Worm (Caenorhabditis elegans) whole organism, L4 larva: ENCODE data around the gene clec-171.
A peak's percentile ranks its signal among the peaks of the same experiment; 100 is the strongest.

Experiments used
- F37D6.2 ChIP-seq: sonication (generic microtip); optimal IDR thresholded peaks from 2 replicates; lab custom pipeline; 2016; ENCODE audit warnings: mild to moderate bottlenecking, missing genetic modification characterization, missing compliant biosample characterization
- F44E2.7 ChIP-seq: fragments of 200-800 bp; sonication (Bioruptor generic); IDR thresholded peaks from 2 replicates; pipeline ENCODE4 v2.1.2; 2022; ENCODE audit warnings: missing genetic modification characterization, missing compliant biosample characterization
- F49E8.2 ChIP-seq: sonication (generic microtip); optimal IDR thresholded peaks from 2 replicates; lab custom pipeline; 2016; ENCODE audit warnings: missing compliant biosample characterization, mild to moderate bottlenecking, missing genetic modification characterization, borderline replicate concordance
- T20F7.1 ChIP-seq: fragments of 200-800 bp; sonication (Bioruptor generic); optimal IDR thresholded peaks from 2 replicates; lab custom pipeline; 2018; ENCODE audit warnings: mild to moderate bottlenecking, missing genetic modification characterization, missing compliant biosample characterization
- Y105C5A.15 ChIP-seq: fragments of 200-800 bp; sonication (Bioruptor generic); IDR thresholded peaks from 2 replicates; pipeline ENCODE4 v1.3.6; 2022; ENCODE audit warnings: missing genetic modification characterization, missing compliant biosample characterization
- Y75B8A.6 ChIP-seq: fragments of 200-800 bp; sonication (Bioruptor generic); IDR thresholded peaks from 2 replicates; pipeline ENCODE4 v1.3.6; 2022; ENCODE audit warnings: missing genetic modification reagents, missing genetic modification characterization, missing compliant biosample characterization
- ZK337.2 ChIP-seq: fragments of 200-800 bp; sonication (Bioruptor generic); IDR thresholded peaks from 2 replicates; pipeline ENCODE4 v1.3.6; 2022; ENCODE audit warnings: missing genetic modification reagents, missing genetic modification characterization, missing compliant biosample characterization
- ZK546.5 ChIP-seq, 2 experiments: sonication (generic microtip); optimal IDR thresholded peaks; 2 replicates each; lab custom pipeline; 2017; ENCODE audit warnings: missing biosample characterization in 2 of 2, missing genetic modification characterization in 2 of 2
- arid-1 ChIP-seq: fragments of 200-800 bp; sonication (Bioruptor generic); conservative IDR thresholded peaks from 2 replicates; pipeline ENCODE4 v1.3.6; 2022; ENCODE audit warnings: missing genetic modification reagents, missing genetic modification characterization, missing compliant biosample characterization
- attf-4 ChIP-seq: sonication (generic microtip); optimal IDR thresholded peaks from 3 replicates; lab custom pipeline; 2017; ENCODE audit warnings: missing biosample characterization, missing genetic modification characterization
- ceh-28 ChIP-seq: fragments of 150-350 bp; optimal IDR thresholded peaks from 2 replicates; lab custom pipeline; 2014; ENCODE audit warnings: missing biosample characterization, missing genetic modification reagents, missing genetic modification characterization
- ceh-44 ChIP-seq: fragments of 200-800 bp; sonication (Bioruptor generic); IDR thresholded peaks from 2 replicates; pipeline ENCODE4 v1.3.6; 2022; ENCODE audit warnings: missing genetic modification reagents, missing genetic modification characterization, missing compliant biosample characterization
- ceh-82 ChIP-seq: sonication (generic microtip); optimal IDR thresholded peaks from 2 replicates; lab custom pipeline; 2017; ENCODE audit warnings: missing biosample characterization, missing genetic modification characterization
- ces-1 ChIP-seq: fragments of 150-350 bp; sonication (generic microtip); optimal IDR thresholded peaks from 4 replicates; lab custom pipeline; 2014; ENCODE audit warnings: missing biosample characterization, missing genetic modification reagents, missing genetic modification characterization
- cey-2 ChIP-seq: sonication (generic microtip); optimal IDR thresholded peaks from 3 replicates; lab custom pipeline; 2017; ENCODE audit warnings: missing genetic modification characterization, mild to moderate bottlenecking, missing compliant biosample characterization, antibody characterized with exemption, borderline replicate concordance; ENCODE audit not compliant: insufficient read depth
- daf-12 ChIP-seq: fragments of 150-350 bp; optimal IDR thresholded peaks from 2 replicates; lab custom pipeline; 2014; ENCODE audit warnings: missing biosample characterization, missing genetic modification reagents, missing genetic modification characterization
- daf-16 ChIP-seq, 3 experiments: sonication (generic microtip); optimal IDR thresholded peaks; 2 replicates each; lab custom pipeline; 2016 to 2017; ENCODE audit warnings: missing genetic modification characterization in 3 of 3, missing genetic modification reagents in 3 of 3, mild to moderate bottlenecking in 2 of 3, missing compliant biosample characterization in 2 of 3, missing biosample characterization in 1 of 3, moderate library complexity in 1 of 3
- daf-19 ChIP-seq: fragments of 200-800 bp; sonication (Bioruptor generic); conservative IDR thresholded peaks from 2 replicates; pipeline ENCODE4 v1.3.6; 2022; ENCODE audit warnings: missing genetic modification characterization, missing compliant biosample characterization
- dmd-8 ChIP-seq: fragments of 200-800 bp; sonication (Bioruptor generic); IDR thresholded peaks from 2 replicates; pipeline ENCODE4 v1.3.6; 2022; ENCODE audit warnings: missing genetic modification characterization, missing compliant biosample characterization
- dmd-9 ChIP-seq: fragments of 200-800 bp; sonication (Bioruptor generic); IDR thresholded peaks from 2 replicates; pipeline ENCODE4 v1.3.6; 2022; ENCODE audit warnings: missing genetic modification reagents, missing genetic modification characterization, missing compliant biosample characterization
- dpl-1 ChIP-seq: fragments of 150-350 bp; optimal IDR thresholded peaks from 2 replicates; lab custom pipeline; 2014; ENCODE audit warnings: missing biosample characterization, missing genetic modification reagents, missing genetic modification characterization
- duxl-1 ChIP-seq: sonication (generic microtip); optimal IDR thresholded peaks from 2 replicates; lab custom pipeline; 2016; ENCODE audit warnings: mild to moderate bottlenecking, missing genetic modification characterization, moderate library complexity, missing compliant biosample characterization; ENCODE audit not compliant: poor library complexity
- dve-1 ChIP-seq: sonication (generic microtip); optimal IDR thresholded peaks from 2 replicates; lab custom pipeline; 2017; ENCODE audit warnings: antibody characterized with exemption, mild to moderate bottlenecking, missing genetic modification characterization, missing compliant biosample characterization; ENCODE audit not compliant: insufficient read depth
- hif-1 ChIP-seq, 2 experiments: sonication (generic microtip); optimal IDR thresholded peaks; 2 replicates each; lab custom pipeline; 2016 to 2017; ENCODE audit warnings: missing compliant biosample characterization in 2 of 2, missing genetic modification characterization in 2 of 2, missing genetic modification reagents in 2 of 2, missing genotype in 2 of 2, mild to moderate bottlenecking in 1 of 2
- hlh-30 ChIP-seq: sonication (generic microtip); optimal IDR thresholded peaks from 2 replicates; lab custom pipeline; 2017; ENCODE audit warnings: antibody characterized with exemption, mild to moderate bottlenecking, missing genetic modification characterization, missing compliant biosample characterization; ENCODE audit not compliant: insufficient read depth
- jun-1 ChIP-seq: fragments of 150-350 bp; optimal IDR thresholded peaks from 2 replicates; lab custom pipeline; 2014; ENCODE audit warnings: missing biosample characterization, missing genetic modification reagents, missing genetic modification characterization
- lin-1 ChIP-seq: fragments of 200-800 bp; sonication (Bioruptor generic); IDR thresholded peaks from 2 replicates; pipeline ENCODE4 v1.3.6; 2022; ENCODE audit warnings: missing genetic modification reagents, missing genetic modification characterization, missing compliant biosample characterization
- lin-38 ChIP-seq: fragments of 200-800 bp; sonication (Bioruptor generic); IDR thresholded peaks from 2 replicates; pipeline ENCODE4 v1.3.6; 2022; ENCODE audit warnings: missing genetic modification reagents, missing genetic modification characterization, missing compliant biosample characterization
- lir-3 ChIP-seq: sonication (generic microtip); optimal IDR thresholded peaks from 2 replicates; lab custom pipeline; 2016; ENCODE audit warnings: mild to moderate bottlenecking, missing genetic modification characterization, missing compliant biosample characterization
- madf-5 ChIP-seq, 2 experiments: fragments of 200-800 bp; sonication (Bioruptor generic); IDR thresholded peaks; 2 replicates each; pipeline ENCODE4 v1.3.6; 2022; ENCODE audit warnings: missing compliant biosample characterization in 2 of 2, missing genetic modification characterization in 2 of 2
- mdl-1 ChIP-seq, 2 experiments: fragments of 150-350 bp in 1 of 2; sonication (generic microtip) in 1 of 2; optimal IDR thresholded peaks; 2 replicates each; lab custom pipeline; 2014 to 2017; ENCODE audit warnings: missing biosample characterization in 2 of 2, missing genetic modification characterization in 2 of 2
- mdt-29 ChIP-seq: fragments of 200-800 bp; sonication (Bioruptor generic); IDR thresholded peaks from 2 replicates; pipeline ENCODE4 v1.3.6; 2022; ENCODE audit warnings: missing genetic modification reagents, missing genetic modification characterization, missing compliant biosample characterization
- nhr-10 ChIP-seq: fragments of 150-350 bp; optimal IDR thresholded peaks from 2 replicates; lab custom pipeline; 2014; ENCODE audit warnings: missing biosample characterization, missing genetic modification characterization
- nhr-102 ChIP-seq: sonication (generic microtip); optimal IDR thresholded peaks from 2 replicates; lab custom pipeline; 2016; ENCODE audit warnings: mild to moderate bottlenecking, missing genetic modification characterization, moderate library complexity, missing compliant biosample characterization
- nhr-11 ChIP-seq: fragments of 150-350 bp; optimal IDR thresholded peaks from 2 replicates; lab custom pipeline; 2014; ENCODE audit warnings: missing biosample characterization, missing genetic modification characterization
- nhr-42 ChIP-seq: fragments of 200-800 bp; sonication (Bioruptor generic); IDR thresholded peaks from 2 replicates; pipeline ENCODE4 v1.3.6; 2022; ENCODE audit warnings: missing genetic modification characterization, missing compliant biosample characterization
- nhr-6 ChIP-seq: fragments of 150-350 bp; optimal IDR thresholded peaks from 2 replicates; lab custom pipeline; 2014; ENCODE audit warnings: missing biosample characterization, missing genetic modification characterization
- nhr-76 ChIP-seq: fragments of 150-350 bp; optimal IDR thresholded peaks from 2 replicates; lab custom pipeline; 2014; ENCODE audit warnings: missing biosample characterization, missing genetic modification characterization
- pha-4 ChIP-seq, 2 experiments: fragments of 150-350 bp in 1 of 2; fragments of 200-800 bp in 1 of 2; sonication (Bioruptor generic) in 1 of 2; IDR thresholded peaks in 1 of 2; optimal IDR thresholded peaks in 1 of 2; 2 replicates each; pipeline versions ENCODE4 v1.3.6 to Lab custom; 2014 to 2022; ENCODE audit warnings: missing genetic modification characterization in 2 of 2, missing genetic modification reagents in 2 of 2, missing biosample characterization in 1 of 2, missing compliant biosample characterization in 1 of 2
- saeg-2 ChIP-seq: fragments of 200-800 bp; sonication (Bioruptor generic); IDR thresholded peaks from 2 replicates; pipeline ENCODE4 v1.3.6; 2022; ENCODE audit warnings: missing genetic modification reagents, missing genetic modification characterization, missing compliant biosample characterization
- sdz-12 ChIP-seq: fragments of 200-800 bp; sonication (Bioruptor generic); optimal IDR thresholded peaks from 2 replicates; lab custom pipeline; 2018; ENCODE audit warnings: mild to moderate bottlenecking, missing genetic modification characterization, missing compliant biosample characterization
- set-16 ChIP-seq: fragments of 200-800 bp; sonication (Bioruptor generic); IDR thresholded peaks from 2 replicates; pipeline ENCODE4 v1.3.6; 2022; ENCODE audit warnings: missing genetic modification reagents, missing genetic modification characterization, missing compliant biosample characterization
- skn-1 ChIP-seq: fragments of 150-350 bp; optimal IDR thresholded peaks from 2 replicates; lab custom pipeline; 2014; ENCODE audit warnings: missing biosample characterization, missing genetic modification characterization
- snpc-1.2 ChIP-seq: fragments of 200-800 bp; sonication (Bioruptor generic); IDR thresholded peaks from 2 replicates; pipeline ENCODE4 v1.3.6; 2022; ENCODE audit warnings: missing genetic modification reagents, missing genetic modification characterization, missing compliant biosample characterization
- snpc-4 ChIP-seq: fragments of 150-350 bp; optimal IDR thresholded peaks from 2 replicates; lab custom pipeline; 2014; ENCODE audit warnings: missing biosample characterization, missing genetic modification characterization
- tag-97 ChIP-seq: fragments of 200-800 bp; sonication (Bioruptor generic); IDR thresholded peaks from 2 replicates; pipeline ENCODE4 v1.3.6; 2022; ENCODE audit warnings: missing genetic modification characterization, missing compliant biosample characterization
- unc-130 ChIP-seq: sonication (generic microtip); optimal IDR thresholded peaks from 2 replicates; lab custom pipeline; 2016; ENCODE audit warnings: missing genetic modification reagents, missing genetic modification characterization, missing compliant biosample characterization
- zag-1 ChIP-seq: fragments of 150-350 bp; optimal IDR thresholded peaks from 2 replicates; lab custom pipeline; 2014; ENCODE audit warnings: missing biosample characterization, missing genetic modification characterization
- zip-11 ChIP-seq: fragments of 200-800 bp; sonication (Bioruptor generic); IDR thresholded peaks from 2 replicates; pipeline ENCODE4 v1.3.6; 2022; ENCODE audit warnings: missing genetic modification characterization, missing compliant biosample characterization
- ztf-11 ChIP-seq: fragments of 150-350 bp; optimal IDR thresholded peaks from 2 replicates; lab custom pipeline; 2014; ENCODE audit warnings: missing biosample characterization, missing genetic modification characterization

clec-171 gene

DNA sequence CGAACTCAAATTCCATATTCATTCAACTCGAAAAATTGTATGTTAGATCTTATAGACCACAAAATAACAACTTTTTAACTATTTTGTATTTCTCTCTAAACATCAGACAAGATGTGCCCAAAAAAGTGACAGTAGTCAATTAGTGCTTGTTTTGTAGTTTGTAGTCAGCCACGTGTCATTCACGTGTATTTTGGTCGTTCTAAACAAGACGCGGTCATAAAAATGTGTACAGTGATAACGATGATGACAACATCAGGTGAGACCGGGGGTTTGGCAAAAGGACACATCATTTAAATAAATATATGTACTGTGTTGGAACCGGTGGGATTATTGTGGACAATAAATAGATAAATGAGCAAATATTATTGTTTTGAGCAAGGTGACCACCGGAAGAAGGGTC is 27.0 kb upstream of the clec-171 start (continued):
- TF ChIP-seq nhr-10 (tag; lab: Kevin White, UChicago) (no peak), saeg-2 (GFP tag; lab: Robert Waterston, UW) (no peak), Y75B8A.6 (no peak), ceh-28 (tag; lab: Kevin White, UChicago) (no peak), nhr-102 (tag; lab: Kevin White, UChicago) (peak; percentile 90), set-16 (no peak), hif-1 (tag; optimal IDR thresholded peaks at IDR 0.05; lab: Kevin White, UChicago) (no peak), cey-2 (peak; percentile 2), F37D6.2 (tag; lab: Kevin White, UChicago) (no peak), snpc-4 (tag; lab: Kevin White, UChicago) (no peak), ces-1 (GFP tag; lab: Kevin White, UChicago) (no peak), lin-1 (peak; percentile 28; the same call in 1 of the 2 replicates), jun-1 (tag; lab: Kevin White, UChicago) (no peak), Y105C5A.15 (GFP tag; lab: Robert Waterston, UW) (no peak), madf-5 (GFP tag; IDR thresholded peaks at IDR 0.05; lab: Robert Waterston, UW) (no peak), arid-1 (GFP tag; lab: Robert Waterston, UW) (no peak), dve-1 (tag; lab: Kevin White, UChicago) (peak; percentile 92), T20F7.1 (peak; percentile 64), pha-4 (GFP tag; IDR thresholded peaks at IDR 0.05; lab: Robert Waterston, UW) (no peak), pha-4 (tag; optimal IDR thresholded peaks at IDR 0.05; lab: Kevin White, UChicago) (no peak), duxl-1 (tag; lab: Kevin White, UChicago) (no peak), attf-4 (tag; lab: Kevin White, UChicago) (no peak), ZK546.5 (tag; optimal IDR thresholded peaks at IDR 0.05; lab: Kevin White, UChicago) (no peak), ceh-44 (GFP tag; lab: Robert Waterston, UW) (no peak), nhr-11 (no peak), mdl-1 (tag; optimal IDR thresholded peaks at IDR 0.05; lab: Kevin White, UChicago) (peak in 1 of 2 experiments; percentile 74), lin-38 (GFP tag; lab: Robert Waterston, UW) (peak; percentile 31; the same call in 1 of the 2 replicates), daf-12 (tag; lab: Kevin White, UChicago) (no peak), zip-11 (no peak), dmd-9 (GFP tag; lab: Robert Waterston, UW) (no peak), daf-19 (no peak), tag-97 (GFP tag; lab: Robert Waterston, UW) (no peak), F44E2.7 (GFP tag; lab: Robert Waterston, UW) (no peak), lir-3 (tag; lab: Kevin White, UChicago) (no peak), daf-16 (GFP tag; optimal IDR thresholded peaks at IDR 0.05; lab: Kevin White, UChicago) (peak in 1 of 2 experiments; percentile 22), daf-16 (tag; optimal IDR thresholded peaks at IDR 0.05; lab: Kevin White, UChicago) (peak; percentile 98), snpc-1.2 (GFP tag; lab: Robert Waterston, UW) (no peak), hlh-30 (peak; percentile 86), F49E8.2 (tag; lab: Kevin White, UChicago) (no peak), unc-130 (GFP tag; lab: Kevin White, UChicago) (no peak), zag-1 (tag; lab: Kevin White, UChicago) (no peak), nhr-76 (tag; lab: Kevin White, UChicago) (no peak), ztf-11 (tag; lab: Kevin White, UChicago) (no peak), nhr-6 (tag; lab: Kevin White, UChicago) (peak; percentile 28), dmd-8 (GFP tag; lab: Robert Waterston, UW) (no peak), dpl-1 (GFP tag; lab: Kevin White, UChicago) (no peak), ceh-82 (tag; lab: Kevin White, UChicago) (no peak), skn-1 (tag; lab: Kevin White, UChicago) (no peak), nhr-42 (GFP tag; lab: Robert Waterston, UW) (no peak), sdz-12 (GFP tag; lab: Kevin White, UChicago) (no peak), ZK337.2 (GFP tag; lab: Robert Waterston, UW) (no peak), mdt-29 (GFP tag; lab: Robert Waterston, UW) (no peak)
